Fruit fly (Drosophila melanogaster) whole organism, embryonic: ENCODE measurements around the gene CG42634.
A peak's percentile ranks its signal among the peaks of the same experiment; 100 is the strongest.

Source experiments
- CG13123 ChIP-seq: fragments of 200-800 bp; sonication (Bioruptor generic); optimal IDR thresholded peaks from 2 replicates; lab custom pipeline; 2016; ENCODE audit warnings: missing biosample characterization, missing genetic modification characterization
- CG17328 ChIP-seq: fragments of 200-800 bp; sonication (Bioruptor generic); IDR thresholded peaks from 2 replicates; pipeline ENCODE4 v1.3.6; 2022; ENCODE audit warnings: missing biosample characterization, missing genetic modification characterization
- CG17568 ChIP-seq: fragments of 200-800 bp; sonication (Bioruptor generic); optimal IDR thresholded peaks from 2 replicates; lab custom pipeline; 2018; ENCODE audit warnings: missing biosample characterization, mild to moderate bottlenecking, missing genetic modification characterization, moderate library complexity
- CG18476 ChIP-seq: fragments of 200-800 bp; sonication (Bioruptor generic); optimal IDR thresholded peaks from 2 replicates; lab custom pipeline; 2016; ENCODE audit warnings: missing biosample characterization, mild to moderate bottlenecking, missing genetic modification characterization
- CG2129 ChIP-seq: fragments of 200-800 bp; sonication (Bioruptor generic); IDR thresholded peaks from 2 replicates; pipeline ENCODE4 v1.3.6; 2022; ENCODE audit warnings: missing biosample characterization, missing genetic modification characterization; ENCODE audit not compliant: partially characterized antibody
- CG3407 ChIP-seq: fragments of 200-800 bp; sonication (Bioruptor generic); optimal IDR thresholded peaks from 2 replicates; lab custom pipeline; 2018; ENCODE audit warnings: missing biosample characterization, mild to moderate bottlenecking, missing genetic modification characterization
- CG4328 ChIP-seq: fragments of 200-800 bp; sonication (Bioruptor generic); optimal IDR thresholded peaks from 3 replicates; lab custom pipeline; 2017; ENCODE audit warnings: missing biosample characterization, missing genetic modification reagents, missing genetic modification characterization
- CG4730 ChIP-seq: fragments of 200-800 bp; sonication (Bioruptor generic); IDR thresholded peaks from 2 replicates; pipeline ENCODE4 v1.3.6; 2022; ENCODE audit warnings: missing biosample characterization, missing genetic modification characterization
- CG4820 ChIP-seq: fragments of 200-800 bp; sonication (Bioruptor generic); optimal IDR thresholded peaks from 3 replicates; lab custom pipeline; 2016; ENCODE audit warnings: missing biosample characterization, missing genetic modification characterization
- CG5180 ChIP-seq: fragments of 200-800 bp; sonication (Bioruptor generic); optimal IDR thresholded peaks from 3 replicates; lab custom pipeline; 2017; ENCODE audit warnings: missing biosample characterization, missing genetic modification characterization, mild to moderate bottlenecking, moderate library complexity, missing genetic modification reagents
- CG7556 ChIP-seq: fragments of 200-800 bp; sonication (Bioruptor generic); optimal IDR thresholded peaks from 2 replicates; lab custom pipeline; 2017; ENCODE audit warnings: missing biosample characterization, mild to moderate bottlenecking, missing genetic modification characterization
- CG7963 ChIP-seq: fragments of 200-800 bp; sonication (Bioruptor generic); IDR thresholded peaks from 3 replicates; pipeline ENCODE4 v1.3.6; 2022; ENCODE audit warnings: missing biosample characterization, missing genetic modification characterization; ENCODE audit not compliant: partially characterized antibody
- CG8478 ChIP-seq: fragments of >200 bp; optimal IDR thresholded peaks from 2 replicates; lab custom pipeline; 2018
- Deaf1 ChIP-seq: fragments of 200-800 bp; optimal IDR thresholded peaks from 3 replicates; lab custom pipeline; 2019; ENCODE audit warnings: missing biosample characterization, mild to moderate bottlenecking, missing genetic modification characterization, moderate library complexity
- Fer3 ChIP-seq: fragments of 200-800 bp; sonication (Bioruptor generic); optimal IDR thresholded peaks from 2 replicates; lab custom pipeline; 2018; ENCODE audit warnings: missing biosample characterization, mild to moderate bottlenecking, missing genetic modification characterization, moderate library complexity
- Gsc ChIP-seq: fragments of 200-800 bp; sonication (Bioruptor generic); IDR thresholded peaks from 2 replicates; pipeline ENCODE4 v1.3.6; 2022; ENCODE audit warnings: missing biosample characterization, missing genetic modification characterization
- Hr51 ChIP-seq, 2 experiments: fragments of 200-800 bp; sonication (Bioruptor generic); optimal IDR thresholded peaks; 2 replicates in 1 of 2; 3 replicates in 1 of 2; lab custom pipeline; 2016 to 2018; ENCODE audit warnings: missing biosample characterization in 2 of 2, missing genetic modification characterization in 2 of 2, mild to moderate bottlenecking in 1 of 2, moderate library complexity in 1 of 2
- Hr78 ChIP-seq, 2 experiments: fragments of 200-800 bp in 1 of 2; fragments of >200 bp in 1 of 2; sonication (Bioruptor generic) in 1 of 2; optimal IDR thresholded peaks; 2 replicates each; lab custom pipeline; 2017 to 2019; ENCODE audit warnings: missing biosample characterization in 2 of 2, missing genetic modification characterization in 2 of 2, mild to moderate bottlenecking in 1 of 2, moderate library complexity in 1 of 2
- Mad ChIP-seq: fragments of 200-800 bp; sonication (Bioruptor generic); optimal IDR thresholded peaks from 2 replicates; lab custom pipeline; 2016; ENCODE audit warnings: missing biosample characterization, missing genetic modification characterization
- Meics ChIP-seq: fragments of 200-800 bp; sonication (Bioruptor generic); optimal IDR thresholded peaks from 2 replicates; lab custom pipeline; 2017; ENCODE audit warnings: missing biosample characterization, mild to moderate bottlenecking, missing genetic modification characterization
- Nf-YA ChIP-seq: fragments of 200-800 bp; sonication (Bioruptor generic); IDR thresholded peaks from 2 replicates; pipeline ENCODE4 v1.3.6; 2022; ENCODE audit warnings: missing biosample characterization, missing genetic modification characterization
- PHDP ChIP-seq: fragments of 200-800 bp; sonication (Bioruptor generic); optimal IDR thresholded peaks from 3 replicates; lab custom pipeline; 2018; ENCODE audit warnings: missing biosample characterization, mild to moderate bottlenecking, missing genetic modification characterization, moderate library complexity
- YL-1 ChIP-seq: fragments of 200-800 bp; sonication (Bioruptor generic); optimal IDR thresholded peaks from 3 replicates; lab custom pipeline; 2017; ENCODE audit warnings: missing biosample characterization, mild to moderate bottlenecking, missing genetic modification characterization
- amos ChIP-seq: fragments of 200-800 bp; sonication (Bioruptor generic); IDR thresholded peaks from 2 replicates; pipeline ENCODE4 v1.3.6; 2022; ENCODE audit warnings: missing biosample characterization, missing genetic modification characterization; ENCODE audit not compliant: partially characterized antibody
- ase ChIP-seq: fragments of 200-800 bp; sonication (Bioruptor generic); IDR thresholded peaks from 3 replicates; pipeline ENCODE4 v1.3.6; 2022; ENCODE audit warnings: missing biosample characterization, missing genetic modification characterization
- ewg ChIP-seq: fragments of 200-800 bp; sonication (Bioruptor generic); optimal IDR thresholded peaks from 3 replicates; lab custom pipeline; 2017; ENCODE audit warnings: mild to moderate bottlenecking, missing biosample characterization, missing genetic modification reagents, missing genetic modification characterization
- fd102C ChIP-seq: fragments of 200-800 bp; sonication (Bioruptor generic); optimal IDR thresholded peaks from 2 replicates; lab custom pipeline; 2018; ENCODE audit warnings: missing biosample characterization, mild to moderate bottlenecking, missing genetic modification characterization, moderate library complexity
- h ChIP-seq: fragments of >200 bp; optimal IDR thresholded peaks from 2 replicates; lab custom pipeline; 2017
- ham ChIP-seq: fragments of 200-800 bp; sonication (Bioruptor generic); IDR thresholded peaks from 2 replicates; pipeline ENCODE4 v1.3.6; 2022; ENCODE audit warnings: missing biosample characterization, missing genetic modification characterization
- jigr1 ChIP-seq: fragments of 200-800 bp; sonication (Bioruptor generic); IDR thresholded peaks from 3 replicates; pipeline ENCODE4 v1.3.6; 2022; ENCODE audit warnings: missing biosample characterization, missing genetic modification characterization
- lov ChIP-seq, 2 experiments: fragments of 200-800 bp in 1 of 2; fragments of >200 bp in 1 of 2; sonication (Bioruptor generic) in 1 of 2; IDR thresholded peaks in 1 of 2; optimal IDR thresholded peaks in 1 of 2; 2 replicates in 1 of 2; 3 replicates in 1 of 2; pipeline versions ENCODE4 v1.3.6 to Lab custom; 2017 to 2022; ENCODE audit warnings: missing biosample characterization in 1 of 2, missing genetic modification characterization in 1 of 2
- mam ChIP-seq: fragments of 200-800 bp; sonication (Bioruptor generic); optimal IDR thresholded peaks from 3 replicates; lab custom pipeline; 2016; ENCODE audit warnings: missing biosample characterization, missing genetic modification characterization
- mld ChIP-seq: fragments of 200-800 bp; sonication (Bioruptor generic); IDR thresholded peaks from 3 replicates; pipeline ENCODE4 v1.3.6; 2022; ENCODE audit warnings: missing biosample characterization, missing genetic modification characterization; ENCODE audit not compliant: partially characterized antibody
- nerfin-1 ChIP-seq: fragments of 200-800 bp; sonication (Bioruptor generic); optimal IDR thresholded peaks from 3 replicates; lab custom pipeline; 2019; ENCODE audit warnings: missing biosample characterization, mild to moderate bottlenecking, missing genetic modification characterization, moderate library complexity
- odd ChIP-seq: fragments of 200-800 bp; sonication (Bioruptor generic); optimal IDR thresholded peaks from 2 replicates; lab custom pipeline; 2017; ENCODE audit warnings: missing biosample characterization, mild to moderate bottlenecking, missing genetic modification characterization
- phol ChIP-seq: fragments of 200-800 bp; sonication (Bioruptor generic); optimal IDR thresholded peaks from 3 replicates; lab custom pipeline; 2018; ENCODE audit warnings: missing biosample characterization, mild to moderate bottlenecking, missing genetic modification characterization, moderate library complexity
- ranshi ChIP-seq: fragments of 200-800 bp; sonication (Bioruptor generic); IDR thresholded peaks from 2 replicates; pipeline ENCODE4 v1.3.6; 2022; ENCODE audit warnings: missing biosample characterization, missing genetic modification characterization
- sug ChIP-seq: fragments of 200-800 bp; optimal IDR thresholded peaks from 2 replicates; lab custom pipeline; 2019; ENCODE audit warnings: missing biosample characterization, mild to moderate bottlenecking, missing genetic modification characterization, moderate library complexity
- tin ChIP-seq: fragments of 200-800 bp; sonication (Bioruptor generic); optimal IDR thresholded peaks from 3 replicates; lab custom pipeline; 2016; ENCODE audit warnings: missing biosample characterization, missing genetic modification characterization
- tna ChIP-seq: fragments of 200-800 bp; sonication (Bioruptor generic); IDR thresholded peaks from 2 replicates; pipeline ENCODE4 v1.3.6; 2022; ENCODE audit warnings: missing biosample characterization, missing genetic modification characterization; ENCODE audit not compliant: partially characterized antibody
- unc-4 ChIP-seq: fragments of 200-800 bp; sonication (Bioruptor generic); IDR thresholded peaks from 2 replicates; pipeline ENCODE4 v1.3.6; 2022; ENCODE audit warnings: missing biosample characterization, missing genetic modification characterization; ENCODE audit not compliant: partially characterized antibody

The CG42634 gene

DNA sequence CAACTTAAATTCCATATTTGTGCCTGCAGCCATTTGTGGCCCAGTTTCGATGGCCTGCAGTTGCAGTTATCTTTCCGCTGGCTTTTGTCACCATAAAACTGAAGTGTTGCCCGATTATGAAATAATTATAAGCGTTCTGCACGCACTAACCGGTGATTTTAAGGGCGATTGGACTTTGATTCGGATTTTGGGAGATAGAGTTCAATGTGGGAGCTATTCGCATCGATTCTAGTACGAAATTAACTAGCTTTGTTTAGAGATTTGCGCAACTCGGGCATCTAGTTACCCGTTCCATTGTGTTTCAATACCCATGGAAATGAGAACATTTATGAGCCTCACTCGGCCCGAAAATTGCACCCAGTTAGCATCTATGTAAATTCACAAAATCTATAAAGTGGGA is 1.4 kb upstream of the CG42634 start, which contains the start of gene CG5693:
Gene CG5693 (plus strand): TSS at position 301 of the 400 bp plus-strand sequence.
- TF ChIP-seq PHDP, result no peak
- TF ChIP-seq amos, result no peak
- no peak for TF ChIP-seq CG17568 (GFP tag; lab: Kevin White, UChicago)
- TF ChIP-seq tna (GFP tag; lab: Robert Waterston, UW), result no peak
- TF ChIP-seq ranshi (GFP tag; lab: Robert Waterston, UW), result no peak
- no peak for TF ChIP-seq tin
- no peak for TF ChIP-seq Gsc
- no peak for TF ChIP-seq YL-1 (GFP tag; lab: Kevin White, UChicago)
- no peak for TF ChIP-seq Nf-YA (GFP tag; lab: Robert Waterston, UW)
- no peak for TF ChIP-seq lov (optimal IDR thresholded peaks at IDR 0.05; lab: Kevin White, UChicago)
- TF ChIP-seq lov (GFP tag; IDR thresholded peaks at IDR 0.05; lab: Robert Waterston, UW), result no peak
- TF ChIP-seq CG17328 (GFP tag; lab: Robert Waterston, UW), result no peak
- no peak for TF ChIP-seq CG4328 (GFP tag; lab: Kevin White, UChicago)
- TF ChIP-seq mld (GFP tag; lab: Robert Waterston, UW), result no peak

DNA sequence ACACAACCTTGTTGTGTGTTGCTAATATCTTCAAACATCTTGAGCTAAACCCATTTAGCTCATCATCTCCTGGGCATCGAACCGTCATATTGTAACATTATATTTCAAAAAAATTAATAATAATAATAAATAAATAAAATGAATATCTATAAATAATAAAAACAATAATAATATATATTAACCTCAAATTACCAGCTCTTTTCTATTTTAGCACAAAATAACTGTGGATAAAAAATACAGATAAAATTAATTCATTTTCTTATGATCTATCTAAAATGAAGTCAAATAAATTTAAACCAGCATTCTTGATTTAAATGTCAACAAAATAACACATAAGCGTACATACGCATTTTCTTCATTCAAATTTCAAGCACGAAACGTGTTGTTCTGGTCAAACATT is 675 bp upstream of the CG42634 start, which contains the start of gene CG42659:
Gene CG42659 (plus strand): TSS at position 301 of the 400 bp plus-strand sequence.
- TF ChIP-seq CG13123 (GFP tag; lab: Kevin White, UChicago) (no peak), ham (GFP tag; lab: Robert Waterston, UW) (no peak), sug (no peak), ase (GFP tag; lab: Robert Waterston, UW) (no peak), odd (GFP tag; lab: Kevin White, UChicago) (no peak), phol (tag; lab: Kevin White, UChicago) (no peak), fd102C (GFP tag; lab: Kevin White, UChicago) (no peak)
- TF ChIP-seq, all 482 proteins: peak for 0

DNA sequence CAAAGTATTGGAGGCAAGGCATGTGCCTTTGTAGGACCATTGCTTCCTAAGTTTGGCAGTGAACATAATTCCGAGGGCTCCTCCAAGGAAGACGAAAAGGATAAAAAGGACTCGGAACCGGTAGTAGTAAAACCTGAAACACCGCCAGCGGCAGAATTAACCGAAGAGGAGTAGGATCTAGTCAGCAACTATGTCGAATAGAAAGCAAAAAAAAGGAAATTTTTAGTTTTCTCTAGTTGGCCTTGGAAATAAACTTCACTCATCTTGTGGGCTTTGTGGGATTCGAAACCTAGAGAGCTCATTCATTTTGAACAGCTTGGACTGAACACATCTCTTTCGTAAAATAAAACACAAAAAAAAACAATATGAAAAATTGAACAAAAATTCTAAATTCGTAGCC is 918 bp downstream of the CG42634 start, which contains the start of gene CG31740:
Gene CG31740 (plus strand): TSS at position 301 of the 400 bp plus-strand sequence.
- TF ChIP-seq Fer3, result no peak
- no peak for TF ChIP-seq Mad (GFP tag; lab: Kevin White, UChicago)
- TF ChIP-seq CG4730 (GFP tag; lab: Robert Waterston, UW), result no peak
- no peak for TF ChIP-seq h (lab: Kevin White, UChicago)
- TF ChIP-seq unc-4 (GFP tag; lab: Robert Waterston, UW), result no peak

DNA sequence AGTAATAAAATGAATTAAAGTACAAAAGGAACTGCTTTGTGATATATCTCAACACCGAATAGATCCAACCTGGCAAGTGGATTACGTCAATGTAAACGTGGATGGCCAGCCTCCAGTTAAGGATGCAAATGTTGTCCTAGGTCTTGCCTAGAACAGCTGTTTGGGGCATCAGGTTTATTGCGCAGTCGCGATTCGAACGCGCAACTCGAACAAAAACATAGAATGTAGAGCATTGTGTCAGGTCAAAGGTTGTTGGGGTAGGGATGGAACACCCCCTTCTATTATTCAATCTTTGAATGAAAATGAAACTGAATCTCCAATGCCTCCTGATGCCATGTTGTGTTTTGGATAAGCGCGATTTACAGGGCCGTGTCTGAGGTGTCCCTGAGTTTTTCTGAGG is 1.9 kb downstream of the CG42634 start:
- TF ChIP-seq CG5180 (GFP tag; lab: Kevin White, UChicago) (peak; percentile 96), CG3407 (no peak), ewg (GFP tag; lab: Kevin White, UChicago) (peak; percentile 83)
- TF ChIP-seq, all 482 proteins: peak for 2

DNA sequence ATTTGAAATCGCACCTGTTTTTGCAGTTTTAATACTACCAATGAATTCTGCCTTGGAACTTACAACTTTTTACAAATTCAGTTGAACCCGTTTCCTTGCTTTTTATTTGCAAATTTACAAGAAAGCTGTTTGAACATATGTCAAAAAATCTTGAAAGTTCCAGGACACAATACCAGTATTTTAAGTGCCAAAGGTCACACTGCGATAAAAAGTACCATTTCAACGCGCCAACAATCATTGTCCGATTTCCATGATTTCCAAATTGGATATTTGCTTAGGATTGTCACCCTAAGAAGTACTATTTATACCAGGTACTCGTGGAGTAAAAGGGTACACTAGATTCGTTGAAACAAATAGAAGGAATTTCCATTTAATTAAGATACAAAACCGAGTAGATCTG is 3.6 kb downstream of the CG42634 start, which contains the start of gene elfless:
Gene elfless (minus strand): TSS at position 101 of the 400 bp plus-strand sequence.
- TF ChIP-seq nerfin-1 (no peak), jigr1 (GFP tag; lab: Robert Waterston, UW) (no peak)
- TF ChIP-seq, all 482 proteins: peak for 0

DNA sequence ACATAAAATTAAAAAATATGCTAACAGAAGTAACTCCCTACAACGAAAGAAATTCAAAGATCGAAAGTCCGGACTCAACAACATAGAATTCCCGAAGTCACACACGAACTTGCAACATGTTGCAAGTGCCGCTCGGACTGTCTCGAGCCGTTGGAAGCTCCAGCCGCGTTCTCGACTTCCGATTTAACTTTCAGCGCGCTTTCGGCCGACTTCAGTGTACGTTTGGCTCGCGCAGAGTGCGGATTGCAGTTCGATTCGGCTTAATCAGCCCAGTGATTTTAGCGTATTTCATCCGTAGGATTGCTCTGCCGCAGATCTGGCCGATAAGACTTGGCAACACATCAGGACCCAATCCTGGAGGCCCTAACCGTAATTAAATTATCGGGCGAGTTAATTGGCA is 4.4 kb downstream of the CG42634 start, which contains the start of gene rdo:
Gene rdo (plus strand): TSS at position 213 of the 400 bp plus-strand sequence.
- TF ChIP-seq CG4820 (GFP tag; lab: Kevin White, UChicago) (no peak), Hr78 (GFP tag; optimal IDR thresholded peaks at IDR 0.05; lab: Kevin White, UChicago) (no peak), CG5180 (GFP tag; lab: Kevin White, UChicago) (peak; percentile 96), h (lab: Kevin White, UChicago) (no peak), CG18476 (no peak), CG2129 (no peak), Deaf1 (tag; lab: Kevin White, UChicago) (peak; percentile 79), Hr51 (GFP tag; optimal IDR thresholded peaks at IDR 0.05; lab: Kevin White, UChicago) (no peak), Meics (GFP tag; lab: Kevin White, UChicago) (no peak), CG7963 (GFP tag; lab: Robert Waterston, UW) (no peak), tna (GFP tag; lab: Robert Waterston, UW) (no peak), CG8478 (lab: Kevin White, UChicago) (no peak), mam (GFP tag; lab: Kevin White, UChicago) (no peak), CG7556 (GFP tag; lab: Kevin White, UChicago) (no peak)
